Fruit fly (Drosophila melanogaster) whole organism, wandering third instar larva: ENCODE measurements around the gene pHCl-1.

ENCODE experiments used
- Dfd ChIP-seq: fragments of >200 bp; optimal IDR thresholded peaks from 2 replicates; lab custom pipeline; 2017; ENCODE audit warnings: missing biosample characterization, missing genetic modification characterization
- GATAd ChIP-seq: sonication (Bioruptor generic); optimal IDR thresholded peaks from 2 replicates; lab custom pipeline; 2016; ENCODE audit warnings: missing biosample characterization, missing genetic modification characterization
- Hr83 ChIP-seq: fragments of 200-300 bp; sonication (Bioruptor generic); optimal IDR thresholded peaks from 2 replicates; lab custom pipeline; 2016; ENCODE audit warnings: missing biosample characterization, mild to moderate bottlenecking, missing genetic modification characterization, moderate library complexity; ENCODE audit not compliant: poor library complexity, severe bottlenecking
- Mio ChIP-seq: sonication (Bioruptor generic); optimal IDR thresholded peaks from 2 replicates; lab custom pipeline; 2016; ENCODE audit warnings: missing biosample characterization, missing genetic modification characterization
- Myc ChIP-seq: fragments of >200 bp; optimal IDR thresholded peaks from 2 replicates; lab custom pipeline; 2017
- N ChIP-seq: fragments of >200 bp; optimal IDR thresholded peaks from 2 replicates; lab custom pipeline; 2018; ENCODE audit warnings: missing biosample characterization, missing external identifiers, missing genetic modification characterization
- Rel ChIP-seq, 2 experiments: fragments of 200-800 bp; sonication (Bioruptor generic) in 1 of 2; optimal IDR thresholded peaks; 2 replicates in 1 of 2; 3 replicates in 1 of 2; lab custom pipeline; 2016 to 2019; ENCODE audit warnings: mild to moderate bottlenecking in 2 of 2, missing biosample characterization in 2 of 2, missing genetic modification characterization in 2 of 2, moderate library complexity in 1 of 2
- Vsx2 ChIP-seq: fragments of 200-300, 225-300 bp; sonication (Bioruptor generic); optimal IDR thresholded peaks from 2 replicates; lab custom pipeline; 2018; ENCODE audit warnings: missing biosample characterization, missing genetic modification characterization; ENCODE audit not compliant: partially characterized antibody
- fru ChIP-seq: fragments of 200-800 bp; sonication (Bioruptor generic); optimal IDR thresholded peaks from 3 replicates; lab custom pipeline; 2016; ENCODE audit warnings: missing biosample characterization, mild to moderate bottlenecking, missing genetic modification characterization
- lola ChIP-seq: fragments of >200 bp; optimal IDR thresholded peaks from 2 replicates; lab custom pipeline; 2017; ENCODE audit warnings: missing biosample characterization, missing genetic modification characterization
- psq ChIP-seq: fragments of 200-800 bp; sonication (Bioruptor generic); optimal IDR thresholded peaks from 3 replicates; lab custom pipeline; 2017; ENCODE audit warnings: missing biosample characterization, mild to moderate bottlenecking, missing genetic modification characterization, moderate library complexity
- rgr ChIP-seq: fragments of 200-800 bp; sonication (Bioruptor generic); optimal IDR thresholded peaks from 3 replicates; lab custom pipeline; 2016; ENCODE audit warnings: missing biosample characterization, mild to moderate bottlenecking, missing genetic modification characterization
- sv ChIP-seq: fragments of 200-800 bp; sonication (Bioruptor generic); optimal IDR thresholded peaks from 3 replicates; lab custom pipeline; 2016; ENCODE audit warnings: missing biosample characterization, missing genetic modification characterization
- tai ChIP-seq: sonication (Bioruptor generic); optimal IDR thresholded peaks from 2 replicates; lab custom pipeline; 2016; ENCODE audit warnings: missing biosample characterization, missing genetic modification characterization

DNA sequence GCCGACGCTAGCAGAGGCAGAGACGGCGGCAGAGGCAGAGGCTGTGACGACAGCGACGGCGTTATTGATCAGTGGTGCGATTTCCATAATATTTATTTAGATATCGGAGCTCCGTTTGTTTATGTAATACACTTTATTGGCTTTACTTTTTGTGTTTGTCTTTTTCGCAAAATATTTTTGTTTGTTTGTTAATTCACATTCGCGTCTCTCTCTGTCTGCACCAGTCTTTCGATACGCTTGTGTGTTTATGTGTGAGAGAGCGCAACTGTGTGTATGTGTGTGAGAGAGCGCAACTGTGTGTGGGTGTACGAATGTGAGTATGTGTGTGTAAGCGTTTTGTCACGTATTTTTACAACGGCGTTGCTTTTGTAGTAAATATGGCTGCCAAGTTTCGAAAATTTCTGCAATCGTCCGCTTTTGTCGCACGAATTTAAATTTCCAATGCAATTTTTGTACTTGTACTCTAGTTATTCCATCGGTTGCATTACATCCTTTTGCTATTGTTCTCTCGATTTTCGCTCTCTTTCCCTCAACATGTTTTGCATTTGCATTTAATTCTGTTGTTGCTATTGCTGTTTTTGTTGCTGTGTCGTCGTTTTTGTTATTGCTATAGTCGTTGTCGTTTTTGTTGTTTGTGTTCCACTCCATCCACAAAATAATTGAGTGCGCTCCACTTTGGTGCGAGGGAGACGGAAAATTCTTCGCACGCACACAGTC is 73.2 kb downstream of the pHCl-1 start:
- no peak for TF ChIP-seq sv (GFP tag; lab: Kevin White, UChicago)
- TF ChIP-seq Vsx2 (GFP tag; lab: Kevin White, UChicago), result no peak
- peak; percentile 50 for TF ChIP-seq rgr
- no peak for TF ChIP-seq GATAd (GFP tag; lab: Kevin White, UChicago)
- no peak for TF ChIP-seq Myc (lab: Kevin White, UChicago)
- TF ChIP-seq Mio (GFP tag; lab: Kevin White, UChicago), result no peak
- peak; percentile 50 for TF ChIP-seq fru (GFP tag; lab: Kevin White, UChicago)
- no peak for TF ChIP-seq lola (GFP tag; lab: Kevin White, UChicago)
- TF ChIP-seq N (GFP tag; lab: Kevin White, UChicago), result peak; percentile 91
- TF ChIP-seq Hr83 (GFP tag; lab: Kevin White, UChicago), result peak; percentile 60
- TF ChIP-seq Rel (GFP tag; optimal IDR thresholded peaks at IDR 0.05; lab: Kevin White, UChicago), result peak; percentile 35
- TF ChIP-seq Rel (tag; optimal IDR thresholded peaks at IDR 0.05; lab: Kevin White, UChicago), result no peak
- peak; percentile 12 for TF ChIP-seq tai (GFP tag; lab: Kevin White, UChicago)
- TF ChIP-seq psq (GFP tag; lab: Kevin White, UChicago), result peak; percentile 75
- no peak for TF ChIP-seq Dfd (GFP tag; lab: Kevin White, UChicago)
